Worm (Caenorhabditis elegans): ENCODE results near the gene irld-14.

The irld-14 gene

DNA sequence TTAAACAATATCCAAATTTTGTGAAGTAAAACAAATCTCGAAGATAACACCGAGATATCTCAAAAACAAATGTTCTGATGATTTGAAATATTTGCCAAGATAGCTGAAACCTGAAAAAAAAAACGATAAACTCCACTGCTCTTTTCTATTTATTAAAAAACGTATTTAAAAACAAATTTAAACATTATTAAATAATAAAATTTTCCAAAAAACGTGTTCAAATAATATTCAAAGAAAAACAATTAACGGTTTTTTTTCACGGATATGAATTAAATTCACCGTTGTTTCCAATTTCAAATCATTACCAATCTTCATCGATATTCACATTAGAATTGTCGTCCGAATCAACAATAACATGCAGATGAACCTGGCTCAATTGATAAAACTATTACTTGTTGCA is at the start of gene irld-14:
Gene irld-14 (plus strand): TSS at position 301 of the 400 bp plus-strand sequence.
- TF ChIP-seq F37D6.2 (tag; optimal IDR thresholded peaks at IDR 0.05) (no peak), ztf-7 (tag; optimal IDR thresholded peaks at IDR 0.05) (no peak), pqm-1 (tag; optimal IDR thresholded peaks at IDR 0.05) (no peak), lsy-2 (tag; optimal IDR thresholded peaks at IDR 0.05) (no peak), ceh-32 (tag; optimal IDR thresholded peaks at IDR 0.05; ENCODE audit: poor library complexity) (no peak), F26F4.8 (GFP tag; conservative IDR thresholded peaks at IDR 0.05) (no peak), nhr-6 (tag; optimal IDR thresholded peaks at IDR 0.05) (no peak), ceh-44 (GFP tag; IDR thresholded peaks at IDR 0.05) (no peak), dpl-1 (GFP tag; optimal IDR thresholded peaks at IDR 0.05) (no peak), lin-13 (GFP tag; optimal IDR thresholded peaks at IDR 0.05) (no peak), zfp-2 (tag; optimal IDR thresholded peaks at IDR 0.05) (no peak), jun-1 (tag; optimal IDR thresholded peaks at IDR 0.05) (no peak), cey-2 (tag; optimal IDR thresholded peaks at IDR 0.05; ENCODE audit: borderline replicate concordance, insufficient read depth) (no peak), lin-15B (tag; optimal IDR thresholded peaks at IDR 0.05) (no peak), madf-9 (GFP tag; conservative IDR thresholded peaks at IDR 0.05) (no peak), duxl-1 (tag; optimal IDR thresholded peaks at IDR 0.05; ENCODE audit: poor library complexity) (no peak)

DNA sequence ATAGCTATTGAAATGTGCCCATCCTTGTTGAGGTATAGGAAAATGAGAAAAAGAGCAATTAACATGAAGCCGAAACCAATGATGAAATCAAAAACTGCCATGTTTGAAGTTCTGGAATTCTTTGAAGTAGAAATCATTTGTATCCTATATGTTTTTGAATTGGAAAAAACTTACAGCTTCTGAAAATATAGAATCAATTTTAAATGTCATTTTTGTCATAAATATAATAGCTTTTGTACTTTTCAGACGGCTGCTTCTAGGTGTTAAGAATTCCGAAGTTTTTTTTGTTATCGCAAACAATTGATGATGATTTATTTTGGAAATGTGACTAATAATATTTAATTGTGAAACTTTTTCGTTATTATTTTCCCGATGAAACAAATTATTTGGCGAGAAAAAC is 49.3 kb upstream of the irld-14 start, which contains the start of gene C30G7.4:
Gene C30G7.4 (minus strand): TSS at position 101 of the 400 bp plus-strand sequence.
- TF ChIP-seq hmg-1.1 (GFP tag; IDR thresholded peaks at IDR 0.05) (no peak), Y5F2A.4 (GFP tag; optimal IDR thresholded peaks at IDR 0.05) (no peak), mes-2 (tag; optimal IDR thresholded peaks at IDR 0.05; ENCODE audit: poor library complexity, severe bottlenecking) (no peak), dmd-8 (GFP tag; IDR thresholded peaks at IDR 0.05) (no peak), egl-43 (GFP tag; IDR thresholded peaks at IDR 0.05) (no peak), lin-38 (GFP tag; IDR thresholded peaks at IDR 0.05) (no peak), dmd-6 (GFP tag; IDR thresholded peaks at IDR 0.05) (no peak), mdl-1 (tag; optimal IDR thresholded peaks at IDR 0.05) (no peak), unc-39 (tag; optimal IDR thresholded peaks at IDR 0.05) (no peak), daf-12 (tag; optimal IDR thresholded peaks at IDR 0.05) (no peak), nhr-10 (tag; optimal IDR thresholded peaks at IDR 0.05) (no peak)

DNA sequence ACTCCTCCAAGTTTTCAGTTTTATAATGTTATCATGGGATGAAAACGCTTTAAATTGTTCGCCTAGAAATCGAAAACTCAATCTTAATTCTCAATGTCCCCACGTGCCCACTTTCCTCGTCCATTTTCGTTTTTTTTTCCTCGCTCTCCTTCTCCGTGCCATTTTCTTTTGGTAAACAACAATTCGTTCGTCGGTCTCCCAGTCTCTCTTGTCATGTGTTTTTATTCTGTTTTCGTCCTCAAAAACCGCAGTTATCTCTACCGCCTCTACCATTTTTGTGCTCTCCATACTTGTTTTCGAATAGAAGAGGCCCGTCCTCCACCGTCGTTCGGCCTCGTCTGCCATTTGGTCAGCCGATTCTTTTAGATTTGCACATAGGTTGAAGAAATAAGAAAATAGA is 47.8 kb upstream of the irld-14 start:
- TF ChIP-seq fkh-10 (GFP tag; optimal IDR thresholded peaks at IDR 0.05): peak; percentile 3
- peak; percentile 61 for TF ChIP-seq hlh-30 (tag; optimal IDR thresholded peaks at IDR 0.05; ENCODE audit: insufficient read depth)
- no peak for TF ChIP-seq dmd-9 (GFP tag; IDR thresholded peaks at IDR 0.05)
- TF ChIP-seq daf-8 (GFP tag; IDR thresholded peaks at IDR 0.05): no peak
- no peak for TF ChIP-seq unc-62 (GFP tag; optimal IDR thresholded peaks at IDR 0.05 in 1 of 2)
- TF ChIP-seq unc-62 (tag; optimal IDR thresholded peaks at IDR 0.05): no peak
- no peak for TF ChIP-seq lin-29 (GFP tag; IDR thresholded peaks at IDR 0.05)
- no peak for TF ChIP-seq ceh-28 (tag; optimal IDR thresholded peaks at IDR 0.05)
- TF ChIP-seq sdz-12 (GFP tag; optimal IDR thresholded peaks at IDR 0.05): no peak
- no peak for TF ChIP-seq aha-1 (tag)
- TF ChIP-seq unc-39 (tag; optimal IDR thresholded peaks at IDR 0.05): no peak
- TF ChIP-seq ama-1 (optimal IDR thresholded peaks at IDR 0.05): no peak
- TF ChIP-seq mxl-3 (GFP tag; optimal IDR thresholded peaks at IDR 0.05): no peak
- TF ChIP-seq nhr-6 (tag; optimal IDR thresholded peaks at IDR 0.05): peak; percentile 18
- TF ChIP-seq Y48G9A.11 (GFP tag; IDR thresholded peaks at IDR 0.05): no peak
- TF ChIP-seq nhr-102 (tag; optimal IDR thresholded peaks at IDR 0.05): no peak
- no peak for TF ChIP-seq ceh-20 (GFP tag; IDR thresholded peaks at IDR 0.05)
- no peak for TF ChIP-seq lin-1 (GFP tag; IDR thresholded peaks at IDR 0.05)
- TF ChIP-seq Y105C5A.15 (GFP tag; IDR thresholded peaks at IDR 0.05): no peak
- TF ChIP-seq rbr-2 (tag; optimal IDR thresholded peaks at IDR 0.05): peak; percentile 31
- no peak for TF ChIP-seq madf-5 (GFP tag; IDR thresholded peaks at IDR 0.05)
- peak in 1 of 2 experiments; percentile 70 for TF ChIP-seq daf-16 (GFP tag; optimal IDR thresholded peaks at IDR 0.05)
- TF ChIP-seq daf-16 (tag; optimal IDR thresholded peaks at IDR 0.05): no peak
- no peak for TF ChIP-seq arid-1 (GFP tag; conservative IDR thresholded peaks at IDR 0.05)
- peak in 1 of 2 experiments; percentile 76 for TF ChIP-seq mdl-1 (tag; optimal IDR thresholded peaks at IDR 0.05)
- no peak for TF ChIP-seq egl-27 (tag; optimal IDR thresholded peaks at IDR 0.05)
- no peak for TF ChIP-seq D1046.2 (GFP tag; IDR thresholded peaks at IDR 0.05)

Data from whole organism, L4 larva.